Fruit fly (Drosophila melanogaster) whole organism, embryonic: ENCODE measurements around the gene CG31267.
A peak's percentile ranks its signal among the peaks of the same experiment; 100 is the strongest.

Experiments
- BtbVII ChIP-seq: fragments of 200-800 bp; sonication (Bioruptor generic); optimal IDR thresholded peaks from 3 replicates; lab custom pipeline; 2017; ENCODE audit warnings: missing biosample characterization, mild to moderate bottlenecking, missing genetic modification characterization
- CG11456 ChIP-seq: fragments of 200-800 bp; sonication (Bioruptor generic); IDR thresholded peaks from 3 replicates; pipeline ENCODE4 v1.3.6; 2022; ENCODE audit warnings: missing biosample characterization, missing genetic modification characterization
- CG12769 ChIP-seq: fragments of 200-800 bp; sonication (Bioruptor generic); optimal IDR thresholded peaks from 2 replicates; lab custom pipeline; 2019; ENCODE audit warnings: missing biosample characterization, mild to moderate bottlenecking, missing genetic modification characterization, moderate library complexity
- CG14667 ChIP-seq: fragments of 200-800 bp; sonication (Bioruptor generic); IDR thresholded peaks from 2 replicates; pipeline ENCODE4 v1.3.6; 2022; ENCODE audit warnings: missing biosample characterization, missing genetic modification characterization
- CG15696 ChIP-seq: fragments of 200-800 bp; sonication (Bioruptor generic); optimal IDR thresholded peaks from 2 replicates; lab custom pipeline; 2019; ENCODE audit warnings: missing biosample characterization, mild to moderate bottlenecking, missing genetic modification characterization, moderate library complexity
- CG17186 ChIP-seq: fragments of 200-800 bp; sonication (Bioruptor generic); optimal IDR thresholded peaks from 3 replicates; lab custom pipeline; 2017; ENCODE audit warnings: missing biosample characterization, missing genetic modification reagents, missing genetic modification characterization
- CG17328 ChIP-seq: fragments of 200-800 bp; sonication (Bioruptor generic); IDR thresholded peaks from 2 replicates; pipeline ENCODE4 v1.3.6; 2022; ENCODE audit warnings: missing biosample characterization, missing genetic modification characterization
- CG2199 ChIP-seq: fragments of 200-800 bp; sonication (Bioruptor generic); IDR thresholded peaks from 3 replicates; pipeline ENCODE4 v1.3.6; 2022; ENCODE audit warnings: missing biosample characterization, missing genetic modification characterization
- Camta ChIP-seq: fragments of 200-800 bp; sonication (Bioruptor generic); optimal IDR thresholded peaks from 2 replicates; lab custom pipeline; 2016; ENCODE audit warnings: missing biosample characterization, missing genetic modification characterization
- D ChIP-seq, 2 experiments: fragments of 200-800 bp in 1 of 2; fragments of >200 bp in 1 of 2; sonication (Bioruptor generic) in 1 of 2; optimal IDR thresholded peaks; 2 replicates in 1 of 2; 3 replicates in 1 of 2; lab custom pipeline; 2017; ENCODE audit warnings: mild to moderate bottlenecking in 1 of 2, missing biosample characterization in 1 of 2, missing genetic modification characterization in 1 of 2, missing genetic modification reagents in 1 of 2
- Doc2 ChIP-seq: fragments of 200-800 bp; sonication (Bioruptor generic); IDR thresholded peaks from 2 replicates; pipeline ENCODE4 v1.3.6; 2022; ENCODE audit warnings: missing biosample characterization, missing genetic modification characterization
- Elba2 ChIP-seq: fragments of 200-800 bp; sonication (Bioruptor generic); optimal IDR thresholded peaks from 3 replicates; lab custom pipeline; 2016; ENCODE audit warnings: missing biosample characterization, missing genetic modification characterization
- HLHmδ ChIP-seq: fragments of 200-800 bp; sonication (Bioruptor generic); optimal IDR thresholded peaks from 2 replicates; lab custom pipeline; 2018; ENCODE audit warnings: missing biosample characterization, mild to moderate bottlenecking, missing genetic modification characterization, moderate library complexity
- Hey ChIP-seq: fragments of 200-800 bp; sonication (Bioruptor generic); optimal IDR thresholded peaks from 3 replicates; lab custom pipeline; 2018; ENCODE audit warnings: missing biosample characterization, mild to moderate bottlenecking, missing genetic modification characterization
- Hsf ChIP-seq: fragments of 200-800 bp; sonication (Bioruptor generic); optimal IDR thresholded peaks from 3 replicates; lab custom pipeline; 2016; ENCODE audit warnings: missing biosample characterization, missing genetic modification characterization
- Max ChIP-seq: fragments of 200-800 bp; sonication (Bioruptor generic); optimal IDR thresholded peaks from 2 replicates; lab custom pipeline; 2016; ENCODE audit warnings: missing biosample characterization, mild to moderate bottlenecking, missing genetic modification characterization
- Rx ChIP-seq: fragments of 200-800 bp; sonication (Bioruptor generic); IDR thresholded peaks from 2 replicates; pipeline ENCODE4 v1.3.6; 2022; ENCODE audit warnings: missing biosample characterization, missing genetic modification characterization
- Sox100B ChIP-seq: fragments of 200-800 bp; sonication (Bioruptor generic); optimal IDR thresholded peaks from 3 replicates; lab custom pipeline; 2018; ENCODE audit warnings: missing biosample characterization, mild to moderate bottlenecking, missing genetic modification characterization
- bab2 ChIP-seq: fragments of 200-800 bp; sonication (Bioruptor generic); optimal IDR thresholded peaks from 2 replicates; lab custom pipeline; 2016; ENCODE audit warnings: missing biosample characterization, missing genetic modification characterization
- bsh ChIP-seq, 2 experiments: fragments of 200-800 bp; sonication (Bioruptor generic); optimal IDR thresholded peaks; 2 replicates each; lab custom pipeline; 2017 to 2018; ENCODE audit warnings: mild to moderate bottlenecking in 2 of 2, missing biosample characterization in 2 of 2, missing genetic modification characterization in 2 of 2, moderate library complexity in 1 of 2
- cad ChIP-seq: fragments of >200 bp; optimal IDR thresholded peaks from 2 replicates; lab custom pipeline; 2017; ENCODE audit warnings: missing biosample characterization, missing genetic modification characterization
- cato ChIP-seq: fragments of 200-800 bp; sonication (Bioruptor generic); optimal IDR thresholded peaks from 2 replicates; lab custom pipeline; 2016; ENCODE audit warnings: missing biosample characterization, missing genetic modification characterization, borderline replicate concordance
- dimm ChIP-seq: fragments of 200-800 bp; sonication (Bioruptor generic); IDR thresholded peaks from 2 replicates; pipeline ENCODE4 v1.3.6; 2022; ENCODE audit warnings: missing biosample characterization, missing genetic modification characterization
- dm ChIP-seq: fragments of 200-800 bp; sonication (Bioruptor generic); optimal IDR thresholded peaks from 3 replicates; lab custom pipeline; 2016; ENCODE audit warnings: missing biosample characterization, missing genetic modification characterization
- exex ChIP-seq: fragments of 200-800 bp; sonication (Bioruptor generic); optimal IDR thresholded peaks from 4 replicates; lab custom pipeline; 2018; ENCODE audit warnings: missing biosample characterization, mild to moderate bottlenecking, missing genetic modification characterization, moderate library complexity
- grn ChIP-seq: fragments of 200-800 bp; sonication (Bioruptor generic); optimal IDR thresholded peaks from 3 replicates; lab custom pipeline; 2017; ENCODE audit warnings: missing biosample characterization, missing genetic modification characterization
- jigr1 ChIP-seq: fragments of 200-800 bp; sonication (Bioruptor generic); IDR thresholded peaks from 3 replicates; pipeline ENCODE4 v1.3.6; 2022; ENCODE audit warnings: missing biosample characterization, missing genetic modification characterization
- knrl ChIP-seq: fragments of 200-800 bp; sonication (Bioruptor generic); IDR thresholded peaks from 3 replicates; pipeline ENCODE4 v1.3.6; 2022; ENCODE audit warnings: missing biosample characterization, missing genetic modification characterization; ENCODE audit not compliant: partially characterized antibody
- mirr ChIP-seq: fragments of 200-800 bp; sonication (Bioruptor generic); optimal IDR thresholded peaks from 3 replicates; lab custom pipeline; 2018; ENCODE audit warnings: missing biosample characterization, mild to moderate bottlenecking, missing genetic modification characterization
- pb ChIP-seq: fragments of 200-800 bp; sonication (Bioruptor generic); optimal IDR thresholded peaks from 3 replicates; lab custom pipeline; 2016; ENCODE audit warnings: missing biosample characterization, missing genetic modification characterization
- repo ChIP-seq: fragments of 200-800 bp; sonication (Bioruptor generic); optimal IDR thresholded peaks from 2 replicates; lab custom pipeline; 2016; ENCODE audit warnings: missing biosample characterization, missing genetic modification characterization
- shn ChIP-seq: fragments of 200-800 bp; sonication (Bioruptor generic); optimal IDR thresholded peaks from 3 replicates; lab custom pipeline; 2016; ENCODE audit warnings: missing biosample characterization, missing genetic modification characterization
- sqz ChIP-seq: fragments of 200-800 bp; sonication (Bioruptor generic); optimal IDR thresholded peaks from 3 replicates; lab custom pipeline; 2018; ENCODE audit warnings: missing biosample characterization, mild to moderate bottlenecking, missing genetic modification characterization
- sug ChIP-seq: fragments of 200-800 bp; optimal IDR thresholded peaks from 2 replicates; lab custom pipeline; 2019; ENCODE audit warnings: missing biosample characterization, mild to moderate bottlenecking, missing genetic modification characterization, moderate library complexity
- wor ChIP-seq: fragments of 200-800 bp; sonication (Bioruptor generic); IDR thresholded peaks from 2 replicates; pipeline ENCODE4 v1.3.6; 2022; ENCODE audit warnings: missing biosample characterization, missing genetic modification characterization
- zfh1 ChIP-seq: fragments of 200-800 bp; sonication (Bioruptor generic); IDR thresholded peaks from 3 replicates; pipeline ENCODE4 v1.3.6; 2022; ENCODE audit warnings: missing biosample characterization, missing genetic modification characterization

The CG31267 gene

dm6 chr3R:17132098-17132712 is 1.8 kb upstream of the CG31267 start, which contains the start of the genes CG4053 and CG31266:
CG4053 (minus strand) TSS chr3R:17132198.
CG31266 (plus strand) TSS chr3R:17132662.
- TF ChIP-seq CG11456 (GFP tag; lab: Robert Waterston, UW) (no peak), Elba2 (GFP tag; lab: Kevin White, UChicago) (peak; percentile 21), wor (GFP tag; lab: Robert Waterston, UW) (no peak), sug (tag; lab: Kevin White, UChicago) (peak; percentile 52), Hsf (GFP tag; lab: Kevin White, UChicago) (no peak), CG15696 (tag; lab: Kevin White, UChicago) (no peak)

- TF ChIP-seq CG12769 (no peak), sqz (GFP tag; lab: Kevin White, UChicago) (no peak), exex (peak; percentile 72), jigr1 (GFP tag; lab: Robert Waterston, UW) (no peak), Sox100B (GFP tag; lab: Kevin White, UChicago) (no peak), Hey (peak; percentile 23), Doc2 (GFP tag; lab: Robert Waterston, UW) (no peak), sug (tag; lab: Kevin White, UChicago) (peak; percentile 27), CG17328 (GFP tag; lab: Robert Waterston, UW) (no peak), knrl (GFP tag; lab: Robert Waterston, UW) (no peak), pb (GFP tag; lab: Kevin White, UChicago) (no peak), Max (GFP tag; lab: Kevin White, UChicago) (no peak), BtbVII (GFP tag; lab: Kevin White, UChicago) (no peak), grn (GFP tag; lab: Kevin White, UChicago) (peak; percentile 38), mirr (GFP tag; lab: Kevin White, UChicago) (no peak), bab2 (no peak)
Observed at dm6 chr3R:17135747-17136146, 1.8 kb downstream of the CG31267 start, which contains the start of gene CG5246. CG5246 (plus strand) TSS chr3R:17136111.

- no peak for TF ChIP-seq bsh (GFP tag; optimal IDR thresholded peaks at IDR 0.05; lab: Kevin White, UChicago)
- TF ChIP-seq Camta (GFP tag; lab: Kevin White, UChicago), result no peak
- TF ChIP-seq zfh1, result no peak
- TF ChIP-seq CG14667 (GFP tag; lab: Robert Waterston, UW), result no peak
- TF ChIP-seq D (optimal IDR thresholded peaks at IDR 0.05; lab: Kevin White, UChicago), result no peak
- TF ChIP-seq D (GFP tag; optimal IDR thresholded peaks at IDR 0.05; lab: Kevin White, UChicago), result no peak
- TF ChIP-seq Elba2 (GFP tag; lab: Kevin White, UChicago), result no peak
- TF ChIP-seq Rx (GFP tag; lab: Robert Waterston, UW), result no peak
- TF ChIP-seq dimm (GFP tag; lab: Robert Waterston, UW), result no peak
- TF ChIP-seq repo, result no peak
- no peak for TF ChIP-seq dm (GFP tag; lab: Kevin White, UChicago)
Observed at dm6 chr3R:17137593-17137992, 3.6 kb downstream of the CG31267 start, which contains the start of gene CG5255. CG5255 (plus strand) TSS chr3R:17137893.

dm6 chr3R:17138699-17139098 is 4.7 kb downstream of the CG31267 start, which contains the start of gene CG5265:
CG5265 (plus strand) TSS chr3R:17138999.
- TF ChIP-seq CG2199 (GFP tag; lab: Robert Waterston, UW), result no peak
- no peak for TF ChIP-seq CG17186 (GFP tag; lab: Kevin White, UChicago)
- TF ChIP-seq HLHmδ (GFP tag; lab: Kevin White, UChicago), result no peak
- no peak for TF ChIP-seq cad (GFP tag; lab: Kevin White, UChicago)
- no peak for TF ChIP-seq shn (GFP tag; lab: Kevin White, UChicago)
- no peak for TF ChIP-seq cato (GFP tag; lab: Kevin White, UChicago)
